Worm (Caenorhabditis elegans): ENCODE measurements around the gene C45H4.21.

The C45H4.21 gene

DNA sequence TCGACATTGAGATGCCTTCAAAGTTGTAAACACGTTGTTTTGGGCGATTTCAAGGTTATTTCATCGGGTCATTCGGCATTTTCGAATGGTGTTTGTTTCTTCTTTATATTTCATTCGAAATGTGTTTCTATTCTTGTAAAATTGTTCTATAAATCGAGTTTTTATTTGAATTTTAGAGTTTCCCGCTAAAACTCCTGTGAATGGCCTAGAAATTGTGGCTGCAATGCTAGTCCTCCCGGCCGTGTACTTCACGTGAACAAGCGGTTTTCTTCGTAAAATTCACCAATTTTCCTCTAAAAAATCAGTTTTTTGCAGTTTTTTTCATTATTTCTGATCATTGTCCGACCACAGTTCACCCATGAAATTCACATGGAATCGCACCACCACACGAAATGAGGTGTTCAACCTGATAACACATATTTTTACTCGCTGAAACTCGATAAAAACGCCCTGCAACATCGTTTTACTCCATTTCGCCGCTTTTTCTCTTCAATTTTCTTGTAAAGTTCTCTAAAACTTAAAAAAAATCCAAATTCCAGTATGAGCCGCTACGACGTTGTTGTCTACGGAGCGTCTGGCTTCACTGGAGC, 22.2 kb downstream of the C45H4.21 start, which contains the start of gene ldp-1:
Gene ldp-1 (plus strand): TSS at position 540 of the 590 bp plus-strand sequence.
- TF ChIP-seq him-1 (tag; optimal IDR thresholded peaks at IDR 0.05) (peak; percentile 75), dao-5 (tag; optimal IDR thresholded peaks at IDR 0.05) (no peak), W03F9.2 (tag; optimal IDR thresholded peaks at IDR 0.05) (peak; percentile 63)

DNA sequence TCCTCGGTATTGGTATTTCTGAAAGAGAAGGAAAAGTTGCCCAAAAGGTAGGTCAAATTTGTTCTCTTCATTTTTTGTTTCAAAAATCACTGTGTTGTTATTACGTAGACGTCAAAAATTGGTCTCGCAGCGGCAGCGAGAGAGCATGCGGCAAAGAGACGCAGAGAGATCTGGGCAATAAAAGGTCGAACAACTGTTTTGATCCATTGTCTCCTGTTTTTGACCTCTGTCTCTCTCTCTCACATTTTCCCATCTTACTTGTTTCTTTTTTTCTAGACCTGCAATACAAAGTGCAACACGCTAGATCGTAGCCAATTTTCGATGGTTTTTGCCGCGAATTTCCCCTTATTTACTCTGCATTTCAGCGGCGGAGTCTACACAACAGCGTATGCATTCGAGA, 22.8 kb downstream of the C45H4.21 start:
- TF ChIP-seq him-1 (tag; optimal IDR thresholded peaks at IDR 0.05) = no peak
- TF ChIP-seq dao-5 (tag; optimal IDR thresholded peaks at IDR 0.05) = no peak
- TF ChIP-seq W03F9.2 (tag; optimal IDR thresholded peaks at IDR 0.05) = no peak

DNA sequence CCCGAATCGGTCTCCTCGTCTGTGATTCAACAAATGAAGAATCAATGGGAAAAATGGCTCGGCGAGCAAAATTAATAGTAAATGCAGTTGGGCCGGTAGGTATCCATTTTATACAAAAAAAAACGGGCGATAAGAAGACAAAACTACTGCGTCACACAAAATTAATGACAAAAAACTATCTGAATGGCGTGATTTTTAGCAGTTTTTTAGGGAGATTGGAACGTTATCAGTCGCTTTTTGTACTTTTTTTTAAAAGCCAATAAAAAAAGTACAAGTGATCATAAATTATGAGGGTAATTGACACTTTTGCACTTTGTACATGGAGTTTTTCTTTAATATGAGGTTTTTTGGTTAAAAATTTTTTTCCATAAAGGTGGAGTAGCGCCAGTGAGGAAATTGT, 26.2 kb downstream of the C45H4.21 start:
- TF ChIP-seq him-1 (tag; optimal IDR thresholded peaks at IDR 0.05) (no peak), W03F9.2 (tag; optimal IDR thresholded peaks at IDR 0.05) (no peak), dao-5 (tag; optimal IDR thresholded peaks at IDR 0.05) (no peak)

DNA sequence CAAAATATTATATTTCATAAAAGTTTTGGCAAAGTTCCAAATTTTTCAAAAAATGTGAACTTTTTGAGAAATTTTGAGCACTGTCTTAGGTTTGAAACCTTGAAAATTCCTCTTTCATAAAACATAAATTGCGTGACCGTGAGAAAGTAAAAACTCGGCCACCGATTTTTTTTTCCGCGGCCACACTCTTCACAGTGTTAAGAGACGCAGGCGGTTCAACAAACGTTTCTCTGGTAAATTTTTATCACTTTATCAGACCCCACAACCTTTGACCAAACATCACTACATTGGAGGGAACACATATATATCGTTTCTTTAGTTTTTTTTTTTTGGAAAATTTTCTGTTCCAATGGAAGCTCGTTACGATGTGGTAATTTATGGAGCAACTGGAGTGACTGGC, 26.8 kb downstream of the C45H4.21 start, which contains the start of gene F22F7.2:
Gene F22F7.2 (plus strand): TSS at position 266 of the 400 bp plus-strand sequence.
- TF ChIP-seq W03F9.2 (tag; optimal IDR thresholded peaks at IDR 0.05) (no peak), him-1 (tag; optimal IDR thresholded peaks at IDR 0.05) (no peak), dao-5 (tag; optimal IDR thresholded peaks at IDR 0.05) (no peak)

DNA sequence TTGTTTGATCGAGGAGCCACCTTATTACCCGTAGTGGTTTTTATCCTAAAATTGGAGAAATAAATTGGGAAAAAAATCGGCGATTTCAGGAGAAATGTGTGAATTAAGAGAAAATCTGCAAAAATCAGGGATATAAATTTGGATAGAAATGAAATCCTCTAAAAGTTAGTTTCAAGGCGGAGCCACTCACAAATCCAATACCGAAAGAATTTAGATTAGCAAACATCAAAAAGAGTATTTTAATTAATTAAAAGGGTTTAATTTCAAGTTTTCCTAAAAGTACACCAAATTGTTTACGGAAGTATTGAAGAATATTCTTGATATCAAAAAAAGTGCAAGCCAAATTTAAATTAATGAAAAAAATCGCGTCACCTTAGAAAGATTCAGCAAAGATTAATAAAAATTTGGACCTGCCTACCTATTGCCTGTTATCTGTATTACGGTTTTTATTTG, 27.4 kb downstream of the C45H4.21 start, which contains the start of gene F22F7.8:
Gene F22F7.8 (minus strand): TSS at position 51 of the 453 bp plus-strand sequence.
- TF ChIP-seq W03F9.2 (tag; optimal IDR thresholded peaks at IDR 0.05) = no peak
- no peak for TF ChIP-seq dao-5 (tag; optimal IDR thresholded peaks at IDR 0.05)
- no peak for TF ChIP-seq him-1 (tag; optimal IDR thresholded peaks at IDR 0.05)

DNA sequence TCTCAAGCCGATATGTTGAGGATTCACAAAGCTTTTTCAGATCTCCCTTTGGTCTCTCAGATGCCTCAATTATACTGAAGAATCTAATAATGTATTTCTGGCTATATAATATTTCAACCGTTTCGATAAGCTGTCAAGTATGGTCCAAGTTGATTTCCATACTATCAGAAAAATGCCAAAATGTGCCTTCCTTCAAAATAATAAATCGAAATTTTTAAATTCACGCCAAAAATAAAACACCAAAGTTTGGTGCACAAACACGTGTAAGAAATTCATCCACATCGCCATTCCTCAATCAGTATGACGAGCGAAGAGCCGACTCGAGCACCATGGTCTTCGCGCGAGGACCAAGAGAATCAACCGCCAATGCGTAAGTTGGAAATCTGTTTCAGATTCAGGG, 29.8 kb downstream of the C45H4.21 start, which contains the start of gene F22F7.11:
Gene F22F7.11 (plus strand): TSS at position 301 of the 400 bp plus-strand sequence.
- TF ChIP-seq dao-5 (tag; optimal IDR thresholded peaks at IDR 0.05) (no peak), W03F9.2 (tag; optimal IDR thresholded peaks at IDR 0.05) (no peak), him-1 (tag; optimal IDR thresholded peaks at IDR 0.05) (no peak)

DNA sequence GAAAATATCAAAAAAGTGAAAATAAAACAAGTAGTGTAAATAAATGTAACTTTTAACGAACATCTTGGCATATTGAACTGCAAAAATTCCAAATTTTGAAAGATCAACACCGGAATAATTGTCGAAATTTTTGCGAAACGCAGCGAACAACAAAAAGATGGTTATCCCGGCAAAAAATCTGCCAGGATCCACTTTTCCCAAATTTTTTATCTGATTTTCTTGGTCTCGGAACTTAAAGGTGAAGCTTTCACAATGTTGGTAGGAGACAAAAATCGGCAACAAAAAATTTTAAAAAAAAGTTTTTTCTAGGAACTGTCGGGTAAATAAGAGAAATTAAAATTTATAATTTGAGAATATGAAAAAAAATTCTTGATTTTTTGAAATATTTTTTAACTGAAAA, 30.8 kb downstream of the C45H4.21 start, which contains the start of gene bgnt-1.2:
Gene bgnt-1.2 (minus strand): TSS at position 101 of the 400 bp plus-strand sequence.
- no peak for TF ChIP-seq W03F9.2 (tag; optimal IDR thresholded peaks at IDR 0.05)
- TF ChIP-seq him-1 (tag; optimal IDR thresholded peaks at IDR 0.05) = no peak
- TF ChIP-seq dao-5 (tag; optimal IDR thresholded peaks at IDR 0.05) = no peak

DNA sequence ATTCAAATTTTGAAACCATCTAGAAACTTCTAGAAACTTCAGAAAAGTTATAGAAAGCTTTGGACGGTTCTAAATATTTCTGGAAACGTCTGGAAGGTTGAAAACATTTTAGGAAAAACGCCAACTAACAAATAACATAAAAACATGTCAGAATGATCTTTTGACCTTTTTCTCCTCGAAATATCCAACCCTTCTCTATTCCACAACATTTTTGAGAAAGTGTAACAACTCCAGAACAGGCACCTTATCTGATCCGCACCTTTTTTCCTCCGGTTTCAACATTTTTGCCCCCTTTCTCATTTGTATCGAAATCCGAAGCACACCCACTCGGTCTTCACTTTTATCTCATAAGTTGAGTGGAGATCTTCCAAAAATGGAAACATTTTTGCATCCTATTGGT, 39.0 kb downstream of the C45H4.21 start, which contains the start of gene F22F7.3:
Gene F22F7.3 (plus strand): TSS at position 301 of the 400 bp plus-strand sequence.
- TF ChIP-seq W03F9.2 (tag; optimal IDR thresholded peaks at IDR 0.05) (no peak), him-1 (tag; optimal IDR thresholded peaks at IDR 0.05) (no peak), dao-5 (tag; optimal IDR thresholded peaks at IDR 0.05) (no peak)

DNA sequence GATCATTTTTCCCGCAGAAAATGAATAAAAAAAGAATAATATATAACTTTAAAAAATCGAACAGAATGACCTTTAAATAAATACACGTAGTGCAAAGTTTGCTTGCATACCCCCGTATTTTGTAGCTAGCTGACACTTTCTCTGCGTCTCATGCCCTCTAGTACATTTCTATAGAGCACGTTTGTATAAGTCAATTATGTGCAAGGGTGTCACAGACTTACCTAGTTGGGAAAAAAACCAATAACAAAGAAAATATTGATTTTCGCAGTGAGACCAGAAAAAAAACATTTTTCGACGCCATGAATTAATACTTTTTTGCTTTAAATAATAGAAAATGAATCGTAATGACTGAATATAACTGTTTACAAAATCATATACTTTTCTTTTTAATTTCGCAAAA, 40.0 kb downstream of the C45H4.21 start, which contains the start of gene ckb-4:
Gene ckb-4 (minus strand): TSS at position 140 of the 400 bp plus-strand sequence.
- TF ChIP-seq dao-5 (tag; optimal IDR thresholded peaks at IDR 0.05) (no peak), him-1 (tag; optimal IDR thresholded peaks at IDR 0.05) (no peak), W03F9.2 (tag; optimal IDR thresholded peaks at IDR 0.05) (no peak)

DNA sequence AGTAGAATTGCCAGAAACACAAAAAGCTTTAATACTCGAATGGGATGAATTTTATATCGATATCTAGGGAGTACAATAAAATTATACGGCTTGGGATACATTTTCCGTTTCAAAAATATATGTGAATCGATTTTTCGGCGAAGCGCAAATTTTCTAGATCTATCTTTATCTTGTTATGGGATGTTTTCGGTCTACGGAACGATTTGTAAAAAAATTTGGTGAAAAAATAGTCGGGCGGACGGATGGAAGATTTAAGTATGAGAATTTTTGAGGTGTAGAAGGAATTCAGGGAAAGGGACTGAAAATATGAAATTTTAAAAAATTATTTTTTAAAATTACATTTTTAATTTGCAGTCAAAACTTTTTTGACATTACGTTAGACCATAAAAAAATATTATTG, 43.4 kb downstream of the C45H4.21 start, which contains the start of gene F22F7.4:
Gene F22F7.4 (minus strand): TSS at position 101 of the 400 bp plus-strand sequence.
- no peak for TF ChIP-seq him-1 (tag; optimal IDR thresholded peaks at IDR 0.05)
- TF ChIP-seq dao-5 (tag; optimal IDR thresholded peaks at IDR 0.05) = no peak
- TF ChIP-seq W03F9.2 (tag; optimal IDR thresholded peaks at IDR 0.05) = no peak

DNA sequence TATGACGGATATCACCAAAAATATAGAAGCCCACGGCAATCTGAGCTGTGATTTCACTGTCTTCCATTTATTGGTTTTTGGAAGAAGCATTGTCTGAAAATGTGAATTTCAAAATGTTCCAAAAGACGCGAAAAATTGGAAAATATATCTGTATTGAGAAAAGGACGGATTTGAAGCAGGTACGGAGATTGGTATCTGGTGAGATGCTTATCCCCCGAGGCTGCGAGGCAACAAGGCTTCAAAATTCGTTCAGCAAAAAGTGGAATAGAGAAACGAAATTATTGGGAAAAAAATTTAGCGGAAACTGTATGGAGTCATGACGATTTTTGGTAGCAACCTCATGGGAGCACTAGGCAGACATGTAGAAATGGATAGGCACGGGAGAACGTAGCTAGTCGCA, 46.2 kb downstream of the C45H4.21 start, which contains the start of gene F36F12.1:
Gene F36F12.1 (minus strand): TSS at position 101 of the 400 bp plus-strand sequence.
- TF ChIP-seq dao-5 (tag; optimal IDR thresholded peaks at IDR 0.05) (no peak), him-1 (tag; optimal IDR thresholded peaks at IDR 0.05) (no peak), W03F9.2 (tag; optimal IDR thresholded peaks at IDR 0.05) (no peak)

DNA sequence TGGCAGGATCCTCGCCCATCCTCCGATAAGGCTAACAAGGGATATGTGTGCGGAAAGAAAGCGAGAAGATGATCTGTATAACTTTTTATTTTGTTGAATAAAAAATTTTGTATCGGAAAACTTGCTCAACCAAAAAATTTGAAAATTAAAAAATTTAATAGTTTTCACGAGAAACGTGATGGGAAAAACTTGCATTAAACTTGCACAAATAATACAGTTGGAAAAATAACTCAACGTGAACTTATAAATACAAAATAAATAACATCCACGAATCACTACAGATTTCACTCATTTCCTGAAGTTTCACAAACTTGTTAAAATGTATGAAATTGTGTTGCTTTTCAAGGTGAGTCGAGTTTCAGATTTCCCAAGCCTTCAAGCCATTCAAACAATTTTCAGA, 50.3 kb downstream of the C45H4.21 start, which contains the start of gene F36F12.7:
Gene F36F12.7 (plus strand): TSS at position 301 of the 400 bp plus-strand sequence.
- TF ChIP-seq dao-5 (tag; optimal IDR thresholded peaks at IDR 0.05) (no peak), W03F9.2 (tag; optimal IDR thresholded peaks at IDR 0.05) (no peak), him-1 (tag; optimal IDR thresholded peaks at IDR 0.05) (no peak)

Measured in whole organism, L4/young adult.